Worm (Caenorhabditis elegans): Measurements from ENCODE around the gene cri-3.

cri-3 gene

DNA sequence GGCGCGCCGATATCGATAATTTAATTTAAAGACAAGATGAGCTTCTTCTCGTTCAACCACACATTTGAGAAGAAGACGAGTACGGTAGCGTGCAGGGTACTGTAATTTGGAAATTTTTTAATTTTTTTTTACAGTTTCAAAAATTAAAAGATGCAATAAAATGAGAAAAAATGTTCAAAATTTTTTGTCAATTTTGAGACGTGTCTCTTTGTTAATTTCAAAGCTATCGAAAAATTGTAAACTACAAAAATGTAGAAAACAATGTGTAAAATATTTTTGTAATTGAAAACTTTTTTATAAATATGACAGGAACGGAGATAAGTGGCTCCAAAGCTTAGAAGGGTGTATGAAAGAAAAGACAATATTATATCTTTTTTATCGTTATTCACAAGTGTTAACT, 35.2 kb downstream of the cri-3 start, which contains the start of gene K01A11.1:
Gene K01A11.1, minus strand, starts transcription at position 101 of the 400 bp plus-strand sequence.
- TF ChIP-seq dpl-1 (GFP tag; optimal IDR thresholded peaks at IDR 0.05) (no peak), pag-3 (tag; optimal IDR thresholded peaks at IDR 0.05; ENCODE audit: borderline replicate concordance, insufficient read depth) (no peak), unc-98 (GFP tag; IDR thresholded peaks at IDR 0.05) (no peak), rnt-1 (tag; optimal IDR thresholded peaks at IDR 0.05) (no peak), unc-30 (tag; optimal IDR thresholded peaks at IDR 0.05) (no peak), grh-1 (GFP tag; IDR thresholded peaks at IDR 0.05) (no peak), Y116A8C.19 (tag; optimal IDR thresholded peaks at IDR 0.05; ENCODE audit: borderline replicate concordance) (no peak), lir-3 (tag; optimal IDR thresholded peaks at IDR 0.05; ENCODE audit: poor library complexity) (no peak), efl-3 (GFP tag; optimal IDR thresholded peaks at IDR 0.05) (no peak), F16B12.6 (tag; optimal IDR thresholded peaks at IDR 0.05) (no peak), fos-1 (tag; optimal IDR thresholded peaks at IDR 0.05) (no peak), mdl-1 (tag; optimal IDR thresholded peaks at IDR 0.05) (no peak), nhr-71 (tag; optimal IDR thresholded peaks at IDR 0.05) (no peak), C04F5.9 (tag; optimal IDR thresholded peaks at IDR 0.05) (no peak), fkh-10 (GFP tag; optimal IDR thresholded peaks at IDR 0.05) (no peak), lin-13 (GFP tag; optimal IDR thresholded peaks at IDR 0.05) (no peak), egl-27 (tag; optimal IDR thresholded peaks at IDR 0.05) (no peak), snpc-4 (tag; optimal IDR thresholded peaks at IDR 0.05) (no peak)

ce11 chrIII:3435152-3435551, 39.0 kb downstream of the cri-3 start:
- peak; percentile 0 for TF ChIP-seq nhr-90 (tag; optimal IDR thresholded peaks at IDR 0.05; ENCODE audit: poor library complexity)
- TF ChIP-seq elt-3 (tag; optimal IDR thresholded peaks at IDR 0.05): peak in 5 of 6 experiments; percentile 37 to 92 (median 44)
- TF ChIP-seq fos-1 (tag; optimal IDR thresholded peaks at IDR 0.05): no peak
- TF ChIP-seq elt-2 (tag; optimal IDR thresholded peaks at IDR 0.05): peak; percentile 46
- TF ChIP-seq blmp-1 (tag; optimal IDR thresholded peaks at IDR 0.05): peak; percentile 70
- TF ChIP-seq C16A3.4 (tag; optimal IDR thresholded peaks at IDR 0.05): no peak
- TF ChIP-seq nhr-85 (tag): peak; percentile 83
- peak; percentile 41 for TF ChIP-seq nhr-71 (tag; optimal IDR thresholded peaks at IDR 0.05)
- no peak for TF ChIP-seq mep-1 (tag; optimal IDR thresholded peaks at IDR 0.05)
- TF ChIP-seq nhr-20 (tag; optimal IDR thresholded peaks at IDR 0.05): peak; percentile 34
- TF ChIP-seq sup-37 (GFP tag; optimal IDR thresholded peaks at IDR 0.05): no peak
- peak; percentile 53 for TF ChIP-seq lin-14 (GFP tag; optimal IDR thresholded peaks at IDR 0.05)

ce11 chrIII:3437139-3437538, 41.0 kb downstream of the cri-3 start:
- TF ChIP-seq zip-4 (GFP tag; optimal IDR thresholded peaks at IDR 0.05): no peak
- peak; percentile 89 for TF ChIP-seq lin-14 (GFP tag; optimal IDR thresholded peaks at IDR 0.05)
- peak; percentile 29 for TF ChIP-seq blmp-1 (tag; optimal IDR thresholded peaks at IDR 0.05)
- TF ChIP-seq nhr-47 (tag; optimal IDR thresholded peaks at IDR 0.05): no peak
- TF ChIP-seq ztf-4 (tag; optimal IDR thresholded peaks at IDR 0.05): no peak
- TF ChIP-seq ceh-82 (tag; optimal IDR thresholded peaks at IDR 0.05): peak in 1 of 3 experiments; percentile 1
- peak; percentile 3 for TF ChIP-seq nhr-71 (tag; optimal IDR thresholded peaks at IDR 0.05)
- no peak for TF ChIP-seq sup-37 (GFP tag; optimal IDR thresholded peaks at IDR 0.05)
- peak; percentile 53 for TF ChIP-seq nhr-85 (tag)

- TF ChIP-seq mdl-1 (tag; optimal IDR thresholded peaks at IDR 0.05): no peak
- TF ChIP-seq nhr-20 (tag; optimal IDR thresholded peaks at IDR 0.05): no peak
- TF ChIP-seq unc-130 (tag; optimal IDR thresholded peaks at IDR 0.05): no peak
- TF ChIP-seq nhr-90 (tag; optimal IDR thresholded peaks at IDR 0.05; ENCODE audit: poor library complexity): no peak
- no peak for TF ChIP-seq mep-1 (tag; optimal IDR thresholded peaks at IDR 0.05)
- TF ChIP-seq ets-5 (GFP tag; IDR thresholded peaks at IDR 0.05): no peak
- TF ChIP-seq nhr-71 (tag; optimal IDR thresholded peaks at IDR 0.05): no peak
- no peak for TF ChIP-seq fkh-4 (tag; optimal IDR thresholded peaks at IDR 0.05; ENCODE audit: borderline replicate concordance)
- TF ChIP-seq ceh-82 (tag; optimal IDR thresholded peaks at IDR 0.05): no peak
- no peak for TF ChIP-seq nhr-237 (tag; optimal IDR thresholded peaks at IDR 0.05)
- no peak for TF ChIP-seq lsy-2 (tag; optimal IDR thresholded peaks at IDR 0.05)
- TF ChIP-seq unc-86 (tag; optimal IDR thresholded peaks at IDR 0.05): no peak
- no peak for TF ChIP-seq irx-1 (tag; optimal IDR thresholded peaks at IDR 0.05)
- TF ChIP-seq alr-1 (tag; optimal IDR thresholded peaks at IDR 0.05; ENCODE audit: borderline replicate concordance): no peak
- no peak for TF ChIP-seq ceh-90 (tag; optimal IDR thresholded peaks at IDR 0.05)
- no peak for TF ChIP-seq Y116A8C.19 (tag; optimal IDR thresholded peaks at IDR 0.05; ENCODE audit: borderline replicate concordance)
- TF ChIP-seq nhr-84 (tag; optimal IDR thresholded peaks at IDR 0.05): no peak
- TF ChIP-seq isw-1 (GFP tag; IDR thresholded peaks at IDR 0.05): no peak
Observed at ce11 chrIII:3444139-3444538, 48.0 kb downstream of the cri-3 start, which contains the start of gene spe-41. Gene spe-41 (minus strand): TSS chrIII:3444210.
